Worm (Caenorhabditis elegans) whole organism, L3 larva: ENCODE measurements around the gene F38B6.3.

Experiments used
- aly-2 ChIP-seq: fragments of 150-350 bp; optimal IDR thresholded peaks from 2 replicates; lab custom pipeline; 2014; ENCODE audit warnings: missing biosample characterization, missing genetic modification characterization
- ceh-82 ChIP-seq: fragments of 150-350 bp; optimal IDR thresholded peaks from 2 replicates; lab custom pipeline; 2014; ENCODE audit warnings: missing biosample characterization, missing genetic modification characterization
- egl-27 ChIP-seq: sonication (generic microtip); optimal IDR thresholded peaks from 4 replicates; lab custom pipeline; 2017; ENCODE audit warnings: missing biosample characterization, missing genetic modification reagents, missing genetic modification characterization
- elt-3 ChIP-seq, 3 experiments: fragments of 150-350 bp in 1 of 3; sonication (generic microtip) in 2 of 3; optimal IDR thresholded peaks; 2 replicates in 2 of 3; 4 replicates in 1 of 3; lab custom pipeline; 2014 to 2017; ENCODE audit warnings: missing biosample characterization in 3 of 3, missing genetic modification characterization in 3 of 3
- fos-1 ChIP-seq: fragments of 150-350 bp; optimal IDR thresholded peaks from 2 replicates; lab custom pipeline; 2014; ENCODE audit warnings: missing biosample characterization, missing genetic modification characterization
- hmg-11 ChIP-seq: sonication (generic microtip); optimal IDR thresholded peaks from 2 replicates; lab custom pipeline; 2016; ENCODE audit warnings: missing genetic modification characterization, missing compliant biosample characterization
- nfya-1 ChIP-seq: sonication (generic microtip); optimal IDR thresholded peaks from 2 replicates; lab custom pipeline; 2017; ENCODE audit warnings: missing genetic modification characterization, mild to moderate bottlenecking, missing compliant biosample characterization, antibody characterized with exemption, moderate library complexity; ENCODE audit not compliant: insufficient read depth
- nhr-77 ChIP-seq: fragments of 150-350 bp; optimal IDR thresholded peaks from 2 replicates; lab custom pipeline; 2014; ENCODE audit warnings: missing biosample characterization, missing genetic modification characterization
- pha-4 ChIP-seq: fragments of 150-350 bp; optimal IDR thresholded peaks from 2 replicates; lab custom pipeline; 2014; ENCODE audit warnings: missing biosample characterization, missing genetic modification reagents, missing genetic modification characterization
- pqm-1 ChIP-seq: fragments of 150-350 bp; optimal IDR thresholded peaks from 2 replicates; lab custom pipeline; 2017; ENCODE audit warnings: missing biosample characterization, missing genetic modification characterization, inconsistent platforms
- sea-2 ChIP-seq: fragments of 150-350 bp; sonication (generic microtip); optimal IDR thresholded peaks from 4 replicates; lab custom pipeline; 2014; ENCODE audit warnings: missing biosample characterization, missing genetic modification reagents, missing genetic modification characterization
- snpc-4 ChIP-seq: fragments of 150-350 bp; optimal IDR thresholded peaks from 2 replicates; lab custom pipeline; 2014; ENCODE audit warnings: missing biosample characterization, missing genetic modification characterization
- unc-62 ChIP-seq: fragments of 150-350 bp; sonication (generic microtip); optimal IDR thresholded peaks from 4 replicates; lab custom pipeline; 2014; ENCODE audit warnings: missing biosample characterization, missing genetic modification reagents, missing genetic modification characterization
- ztf-11 ChIP-seq: fragments of 150-350 bp; optimal IDR thresholded peaks from 2 replicates; lab custom pipeline; 2014; ENCODE audit warnings: missing biosample characterization, missing genetic modification characterization

DNA sequence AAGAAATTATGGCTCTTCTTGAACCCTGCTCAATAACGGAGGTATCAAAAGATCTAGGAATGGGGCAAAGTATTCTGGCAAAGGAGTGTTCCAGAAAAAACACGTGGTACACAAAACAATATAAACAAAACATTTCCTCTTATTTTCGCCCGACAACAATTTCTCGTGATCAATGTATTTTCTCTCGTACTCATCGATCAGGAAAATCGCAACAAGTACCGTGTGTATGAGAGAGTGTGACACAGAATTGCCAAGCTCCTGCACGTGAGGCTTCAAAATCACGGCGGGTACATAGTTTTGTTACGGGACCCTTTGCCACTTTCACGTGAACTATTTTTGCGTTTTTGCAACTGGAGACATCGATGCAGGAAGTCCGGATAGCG is 47.5 kb downstream of the F38B6.3 start:
- TF ChIP-seq pqm-1 (tag; lab: Kevin White, UChicago) (no peak), ceh-82 (tag; lab: Kevin White, UChicago) (no peak), ztf-11 (tag; lab: Kevin White, UChicago) (no peak), aly-2 (no peak), nhr-77 (no peak), egl-27 (tag; lab: Kevin White, UChicago) (no peak), pha-4 (tag; lab: Kevin White, UChicago) (peak; percentile 81), fos-1 (tag; lab: Kevin White, UChicago) (no peak), hmg-11 (no peak), elt-3 (tag; optimal IDR thresholded peaks at IDR 0.05; lab: Kevin White, UChicago) (no peak), unc-62 (GFP tag; lab: Kevin White, UChicago) (no peak), snpc-4 (tag; lab: Kevin White, UChicago) (no peak), nfya-1 (tag; lab: Kevin White, UChicago) (no peak), sea-2 (no peak)
